Worm (Caenorhabditis elegans) whole organism, early embryonic: Measurements from ENCODE around the gene znf-593.

Source experiments
- hmbx-1 ChIP-seq: sonication (generic microtip); optimal IDR thresholded peaks from 2 replicates; lab custom pipeline; 2016; ENCODE audit warnings: mild to moderate bottlenecking, missing genetic modification characterization, missing compliant biosample characterization
- tbx-11 ChIP-seq: fragments of 200-800 bp; sonication (Bioruptor generic); IDR thresholded peaks from 2 replicates; pipeline ENCODE4 v1.3.6; 2022; ENCODE audit warnings: missing genetic modification characterization, missing compliant biosample characterization

ce11 chrIII:11892939-11893338 is 25.6 kb downstream of the znf-593 start, which contains the start of gene Y56A3A.41:
- TF ChIP-seq hmbx-1, result no peak
- TF ChIP-seq tbx-11, result no peak
